Worm (Caenorhabditis elegans) whole organism, mixed stage, embryonic: ENCODE data around the gene ekl-5.

Experiments used
- bed-3 ChIP-seq: fragments of 200-800 bp; sonication (Bioruptor generic); optimal IDR thresholded peaks from 3 replicates; lab custom pipeline; 2018; ENCODE audit warnings: mild to moderate bottlenecking, missing genetic modification characterization, moderate library complexity, missing compliant biosample characterization
- ces-1 ChIP-seq: fragments of 150-350 bp; optimal IDR thresholded peaks from 2 replicates; lab custom pipeline; 2014; ENCODE audit warnings: missing biosample characterization, missing genetic modification reagents, missing genetic modification characterization
- elt-3 ChIP-seq: fragments of 150-350 bp; optimal IDR thresholded peaks from 2 replicates; lab custom pipeline; 2014; ENCODE audit warnings: missing biosample characterization, missing genetic modification characterization
- lsy-2 ChIP-seq: fragments of 150-350 bp; optimal IDR thresholded peaks from 2 replicates; lab custom pipeline; 2014; ENCODE audit warnings: missing biosample characterization, missing genetic modification characterization
- nhr-237 ChIP-seq: fragments of 150-350 bp; optimal IDR thresholded peaks from 2 replicates; lab custom pipeline; 2014; ENCODE audit warnings: missing biosample characterization, missing genetic modification characterization
- nhr-76 ChIP-seq: sonication (generic microtip); optimal IDR thresholded peaks from 2 replicates; lab custom pipeline; 2017; ENCODE audit warnings: missing biosample characterization, missing genetic modification characterization
- snpc-4 ChIP-seq: fragments of 150-350 bp; optimal IDR thresholded peaks from 2 replicates; lab custom pipeline; 2014; ENCODE audit warnings: missing biosample characterization, missing genetic modification characterization
- sptf-1 ChIP-seq: sonication (generic microtip); optimal IDR thresholded peaks from 2 replicates; lab custom pipeline; 2017; ENCODE audit warnings: mild to moderate bottlenecking, missing genetic modification characterization, moderate library complexity, missing compliant biosample characterization
- unc-120 ChIP-seq: sonication (generic microtip); optimal IDR thresholded peaks from 2 replicates; lab custom pipeline; 2017; ENCODE audit warnings: missing genetic modification characterization, missing compliant biosample characterization; ENCODE audit not compliant: poor library complexity, severe bottlenecking
- unc-39 ChIP-seq: fragments of 150-350 bp; optimal IDR thresholded peaks from 2 replicates; lab custom pipeline; 2014; ENCODE audit warnings: missing biosample characterization, missing genetic modification characterization
- unc-62 ChIP-seq: fragments of 150-350 bp; optimal IDR thresholded peaks from 2 replicates; lab custom pipeline; 2014; ENCODE audit warnings: missing biosample characterization, missing genetic modification reagents, missing genetic modification characterization
- ztf-11 ChIP-seq: fragments of 150-350 bp; optimal IDR thresholded peaks from 2 replicates; lab custom pipeline; 2014; ENCODE audit warnings: missing biosample characterization, missing genetic modification characterization

DNA sequence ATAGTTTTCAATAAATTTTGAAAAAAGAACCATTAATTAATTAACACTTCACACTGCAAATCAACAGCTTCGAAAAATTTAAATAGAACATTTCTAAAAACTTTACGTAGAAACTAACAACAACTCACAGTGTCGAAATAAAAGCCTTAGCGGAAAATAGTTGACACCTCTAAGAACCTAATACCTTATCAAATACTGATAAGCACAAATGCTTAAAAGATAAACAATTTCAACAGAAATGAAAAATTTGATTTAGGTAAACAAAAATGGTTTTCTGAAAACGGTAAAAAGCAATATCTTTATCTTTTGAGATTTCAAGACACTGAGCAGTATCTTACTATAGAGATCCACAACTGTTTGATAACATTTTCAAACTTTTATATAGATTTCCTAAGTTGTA is 40.1 kb downstream of the ekl-5 start:
- no peak for TF ChIP-seq ztf-11 (tag; lab: Kevin White, UChicago)
- no peak for TF ChIP-seq unc-39 (tag; lab: Kevin White, UChicago)
- TF ChIP-seq sptf-1 (tag; lab: Kevin White, UChicago), result no peak
- no peak for TF ChIP-seq elt-3 (tag; lab: Kevin White, UChicago)
- no peak for TF ChIP-seq nhr-237 (tag; lab: Kevin White, UChicago)
- no peak for TF ChIP-seq nhr-76 (tag; lab: Kevin White, UChicago)
- no peak for TF ChIP-seq unc-62
- TF ChIP-seq lsy-2 (tag; lab: Kevin White, UChicago), result no peak
- no peak for TF ChIP-seq bed-3 (GFP tag; lab: Kevin White, UChicago)
- TF ChIP-seq unc-120, result no peak
- TF ChIP-seq ces-1 (GFP tag; lab: Kevin White, UChicago), result no peak
- no peak for TF ChIP-seq snpc-4 (tag; lab: Kevin White, UChicago)
